Fruit fly (Drosophila melanogaster) whole organism, prepupa: ENCODE results near the gene ABCB7.

ENCODE experiments used
- CG10669 ChIP-seq: fragments of 200-800 bp; sonication (Bioruptor generic); optimal IDR thresholded peaks from 3 replicates; lab custom pipeline; 2018; ENCODE audit warnings: missing biosample characterization, mild to moderate bottlenecking, missing genetic modification characterization, moderate library complexity
- CG11294 ChIP-seq: fragments of 200-800 bp; sonication (Bioruptor generic); IDR thresholded peaks from 2 replicates; pipeline ENCODE4 v1.3.6; 2022; ENCODE audit warnings: missing biosample characterization, missing genetic modification characterization
- CG11762 ChIP-seq: fragments of 200-800 bp; sonication (Bioruptor generic); optimal IDR thresholded peaks from 3 replicates; lab custom pipeline; 2016; ENCODE audit warnings: missing biosample characterization, missing genetic modification characterization; ENCODE audit not compliant: insufficient read depth
- CG11902 ChIP-seq: fragments of 200-800 bp; sonication (Bioruptor generic); optimal IDR thresholded peaks from 3 replicates; lab custom pipeline; 2016; ENCODE audit warnings: missing biosample characterization, missing genetic modification characterization
- CG15336 ChIP-seq: fragments of 200-800 bp; sonication (Bioruptor generic); IDR thresholded peaks from 2 replicates; pipeline ENCODE4 v1.3.6; 2022; ENCODE audit warnings: missing biosample characterization, missing genetic modification characterization
- CG16779 ChIP-seq: fragments of 200-800 bp; sonication (Bioruptor generic); optimal IDR thresholded peaks from 3 replicates; lab custom pipeline; 2017; ENCODE audit warnings: missing biosample characterization, mild to moderate bottlenecking, missing genetic modification characterization
- CG3032 ChIP-seq: fragments of 200-800 bp; optimal IDR thresholded peaks from 2 replicates; lab custom pipeline; 2019; ENCODE audit warnings: missing biosample characterization, mild to moderate bottlenecking, missing genetic modification characterization, moderate library complexity
- CG31627 ChIP-seq: fragments of 200-800 bp; sonication (Bioruptor generic); optimal IDR thresholded peaks from 3 replicates; lab custom pipeline; 2016; ENCODE audit warnings: missing biosample characterization, missing genetic modification characterization
- CG3919 ChIP-seq: fragments of 200-800 bp; sonication (Bioruptor generic); optimal IDR thresholded peaks from 3 replicates; lab custom pipeline; 2016; ENCODE audit warnings: missing biosample characterization, missing genetic modification characterization
- CG6792 ChIP-seq: fragments of 200-800 bp; sonication (Bioruptor generic); optimal IDR thresholded peaks from 3 replicates; lab custom pipeline; 2016; ENCODE audit warnings: missing biosample characterization, missing genetic modification characterization
- CG6808 ChIP-seq: fragments of 200-800 bp; sonication (Bioruptor generic); optimal IDR thresholded peaks from 3 replicates; lab custom pipeline; 2017; ENCODE audit warnings: missing biosample characterization, missing genetic modification characterization, mild to moderate bottlenecking, moderate library complexity, missing genetic modification reagents
- CG6854 ChIP-seq: fragments of 200-800 bp; sonication (Bioruptor generic); optimal IDR thresholded peaks from 2 replicates; lab custom pipeline; 2017; ENCODE audit warnings: missing biosample characterization, mild to moderate bottlenecking, missing genetic modification characterization
- CG8632 ChIP-seq: fragments of 200-800 bp; sonication (Bioruptor generic); optimal IDR thresholded peaks from 3 replicates; lab custom pipeline; 2016; ENCODE audit warnings: missing biosample characterization, missing genetic modification characterization
- Eip75B ChIP-seq: fragments of 200-800 bp; sonication (Bioruptor generic); optimal IDR thresholded peaks from 3 replicates; lab custom pipeline; 2016; ENCODE audit warnings: missing biosample characterization, missing genetic modification characterization
- Eip78C ChIP-seq: fragments of 200-800 bp; sonication (Bioruptor generic); peaks from one replicate; lab custom pipeline; 2016; ENCODE audit warnings: missing biosample characterization, missing genetic modification characterization
- Eip93F ChIP-seq: fragments of 200-800 bp; sonication (Bioruptor generic); optimal IDR thresholded peaks from 2 replicates; lab custom pipeline; 2016; ENCODE audit warnings: missing biosample characterization, mild to moderate bottlenecking, missing genetic modification characterization
- Ets96B ChIP-seq: fragments of 200-800 bp; optimal IDR thresholded peaks from 2 replicates; lab custom pipeline; 2019; ENCODE audit warnings: missing biosample characterization, mild to moderate bottlenecking, missing genetic modification characterization, moderate library complexity
- Gug ChIP-seq: fragments of 200-800 bp; sonication (Bioruptor generic); IDR thresholded peaks from 2 replicates; pipeline ENCODE4 v1.3.6; 2022; ENCODE audit warnings: missing biosample characterization, missing genetic modification characterization
- Hr39 ChIP-seq: fragments of 200-800 bp; sonication (Bioruptor generic); optimal IDR thresholded peaks from 2 replicates; lab custom pipeline; 2016; ENCODE audit warnings: missing biosample characterization, missing genetic modification characterization
- Hr4 ChIP-seq: fragments of 200-800 bp; sonication (Bioruptor generic); optimal IDR thresholded peaks from 3 replicates; lab custom pipeline; 2016; ENCODE audit warnings: missing biosample characterization, missing genetic modification characterization
- OdsH ChIP-seq: fragments of 200-800 bp; sonication (Bioruptor generic); optimal IDR thresholded peaks from 3 replicates; lab custom pipeline; 2016; ENCODE audit warnings: missing biosample characterization, missing genetic modification characterization
- Smox ChIP-seq: fragments of 200-800 bp; sonication (Bioruptor generic); optimal IDR thresholded peaks from 3 replicates; lab custom pipeline; 2016; ENCODE audit warnings: missing biosample characterization, missing genetic modification characterization
- Sox102F ChIP-seq: fragments of 200-800 bp; sonication (Bioruptor generic); optimal IDR thresholded peaks from 2 replicates; lab custom pipeline; 2016; ENCODE audit warnings: missing biosample characterization, mild to moderate bottlenecking, missing genetic modification characterization
- Sox14 ChIP-seq: fragments of 200-800 bp; sonication (Bioruptor generic); optimal IDR thresholded peaks from 3 replicates; lab custom pipeline; 2016; ENCODE audit warnings: missing biosample characterization, missing genetic modification characterization
- Sox15 ChIP-seq: fragments of 200-800 bp; sonication (Bioruptor generic); optimal IDR thresholded peaks from 3 replicates; lab custom pipeline; 2016; ENCODE audit warnings: missing biosample characterization, missing genetic modification characterization
- acj6 ChIP-seq: fragments of 200-800 bp; sonication (Bioruptor generic); optimal IDR thresholded peaks from 3 replicates; lab custom pipeline; 2016; ENCODE audit warnings: missing biosample characterization, missing genetic modification characterization
- cyc ChIP-seq: fragments of 200-800 bp; sonication (Bioruptor generic); optimal IDR thresholded peaks from 3 replicates; lab custom pipeline; 2016; ENCODE audit warnings: missing biosample characterization, missing genetic modification characterization
- dac ChIP-seq: fragments of 200-800 bp; sonication (Bioruptor generic); optimal IDR thresholded peaks from 2 replicates; lab custom pipeline; 2017; ENCODE audit warnings: missing biosample characterization, mild to moderate bottlenecking, missing genetic modification characterization
- dsx ChIP-seq: fragments of 200-800 bp; optimal IDR thresholded peaks from 3 replicates; lab custom pipeline; 2019; ENCODE audit warnings: missing biosample characterization, mild to moderate bottlenecking, missing genetic modification characterization, moderate library complexity; ENCODE audit not compliant: poor library complexity, severe bottlenecking
- eg ChIP-seq: fragments of 200-800 bp; sonication (Bioruptor generic); IDR thresholded peaks from 3 replicates; pipeline ENCODE4 v1.3.6; 2022; ENCODE audit warnings: missing biosample characterization, missing genetic modification characterization
- esn ChIP-seq: fragments of 200-800 bp; sonication (Bioruptor generic); optimal IDR thresholded peaks from 2 replicates; lab custom pipeline; 2016; ENCODE audit warnings: missing biosample characterization, mild to moderate bottlenecking, missing genetic modification characterization, moderate library complexity
- fkh ChIP-seq: fragments of 200-800 bp; sonication (Bioruptor generic); optimal IDR thresholded peaks from 3 replicates; lab custom pipeline; 2017; ENCODE audit warnings: missing biosample characterization, mild to moderate bottlenecking, missing genetic modification characterization, moderate library complexity
- lz ChIP-seq: fragments of 200-800 bp; sonication (Bioruptor generic); optimal IDR thresholded peaks from 3 replicates; lab custom pipeline; 2016; ENCODE audit warnings: missing biosample characterization, missing genetic modification characterization
- ss ChIP-seq, 2 experiments: fragments of 200-800 bp; sonication (Bioruptor generic); optimal IDR thresholded peaks; 2 replicates in 1 of 2; 3 replicates in 1 of 2; lab custom pipeline; 2017 to 2018; ENCODE audit warnings: mild to moderate bottlenecking in 2 of 2, missing biosample characterization in 2 of 2, missing genetic modification characterization in 2 of 2, moderate library complexity in 1 of 2
- svp ChIP-seq: fragments of 200-800 bp; sonication (Bioruptor generic); peaks from one replicate; lab custom pipeline; 2016; ENCODE audit warnings: missing biosample characterization, missing genetic modification characterization
- topi ChIP-seq: fragments of 200-800 bp; sonication (Bioruptor generic); optimal IDR thresholded peaks from 3 replicates; lab custom pipeline; 2016; ENCODE audit warnings: missing biosample characterization, missing genetic modification characterization
- vri ChIP-seq: fragments of 200-800 bp; sonication (Bioruptor generic); optimal IDR thresholded peaks from 3 replicates; lab custom pipeline; 2016; ENCODE audit warnings: missing biosample characterization, mild to moderate bottlenecking, missing genetic modification characterization

Gene ABCB7

dm6 chr3L:1618116-1618727, at the start of gene ABCB7, which contains the start of the genes CG13926 and CG33230 (continued):
- TF ChIP-seq CG31627 (peak; percentile 10), cyc (GFP tag; lab: Kevin White, UChicago) (peak; percentile 49), CG11294 (GFP tag; lab: Robert Waterston, UW) (no peak), Gug (no peak), Sox15 (GFP tag; lab: Kevin White, UChicago) (no peak), fkh (GFP tag; lab: Kevin White, UChicago) (no peak), Eip75B (GFP tag; lab: Kevin White, UChicago) (peak; percentile 45), CG11762 (GFP tag; lab: Kevin White, UChicago) (no peak)
- TF ChIP-seq, all 60 proteins: peak for 15

- TF ChIP-seq CG6792, result no peak
- peak; percentile 3 for TF ChIP-seq topi (GFP tag; lab: Kevin White, UChicago)
- TF ChIP-seq Eip78C (GFP tag; lab: Kevin White, UChicago), result peak; percentile 57
- TF ChIP-seq CG6808 (GFP tag; lab: Kevin White, UChicago), result peak; percentile 9
- no peak for TF ChIP-seq CG11762 (GFP tag; lab: Kevin White, UChicago)
- TF ChIP-seq ss (GFP tag; optimal IDR thresholded peaks at IDR 0.05; lab: Kevin White, UChicago), result peak in 1 of 2 experiments; percentile 22
- TF ChIP-seq Smox (GFP tag; lab: Kevin White, UChicago), result no peak
- TF ChIP-seq vri (GFP tag; lab: Kevin White, UChicago), result peak; percentile 66
- peak; percentile 10 for TF ChIP-seq Eip93F (GFP tag; lab: Kevin White, UChicago)
- TF ChIP-seq CG3919 (GFP tag; lab: Kevin White, UChicago), result peak; percentile 15
- peak; percentile 15 for TF ChIP-seq CG8632 (GFP tag; lab: Kevin White, UChicago)
- no peak for TF ChIP-seq acj6
- no peak for TF ChIP-seq CG11902 (GFP tag; lab: Kevin White, UChicago)
- TF ChIP-seq svp, result peak; percentile 98
- TF ChIP-seq CG16779, result no peak
- TF ChIP-seq CG15336 (GFP tag; lab: Robert Waterston, UW), result no peak
- TF ChIP-seq CG6854, result no peak
- TF ChIP-seq eg (GFP tag; lab: Robert Waterston, UW), result peak; percentile 2; the same call in 1 of the 3 replicates
- peak; percentile 28 for TF ChIP-seq Sox102F (GFP tag; lab: Kevin White, UChicago)
These were observed 48.9 kb upstream of the ABCB7 start, which contains the start of gene Tmep for dm6 chr3L:1569162-1569965. Gene Tmep, plus strand, starts transcription at chr3L:1569181.

dm6 chr3L:1569966-1570276, 48.3 kb upstream of the ABCB7 start:
- no peak for TF ChIP-seq fkh (GFP tag; lab: Kevin White, UChicago)
- no peak for TF ChIP-seq lz (GFP tag; lab: Kevin White, UChicago)
- TF ChIP-seq dsx (GFP tag; lab: Kevin White, UChicago), result no peak
- TF ChIP-seq ss (GFP tag; optimal IDR thresholded peaks at IDR 0.05; lab: Kevin White, UChicago), result peak in 1 of 2 experiments; percentile 30
- no peak for TF ChIP-seq Ets96B (tag; lab: Kevin White, UChicago)
- TF ChIP-seq CG6854, result peak; percentile 57
- no peak for TF ChIP-seq vri (GFP tag; lab: Kevin White, UChicago)
- no peak for TF ChIP-seq Eip93F (GFP tag; lab: Kevin White, UChicago)
- no peak for TF ChIP-seq CG3032
- TF ChIP-seq CG8632 (GFP tag; lab: Kevin White, UChicago), result no peak
- TF ChIP-seq CG6808 (GFP tag; lab: Kevin White, UChicago), result no peak
- no peak for TF ChIP-seq dac (GFP tag; lab: Kevin White, UChicago)
- no peak for TF ChIP-seq Hr4 (GFP tag; lab: Kevin White, UChicago)
- no peak for TF ChIP-seq cyc (GFP tag; lab: Kevin White, UChicago)
- peak; percentile 74 for TF ChIP-seq svp
- no peak for TF ChIP-seq CG31627
- no peak for TF ChIP-seq OdsH (GFP tag; lab: Kevin White, UChicago)
- no peak for TF ChIP-seq CG11762 (GFP tag; lab: Kevin White, UChicago)
- TF ChIP-seq CG11294 (GFP tag; lab: Robert Waterston, UW), result no peak
- TF ChIP-seq CG15336 (GFP tag; lab: Robert Waterston, UW), result no peak; the same call in 1 of the 2 replicates
- no peak for TF ChIP-seq Eip75B (GFP tag; lab: Kevin White, UChicago)
- peak; percentile 39 for TF ChIP-seq Sox14 (GFP tag; lab: Kevin White, UChicago)
- no peak for TF ChIP-seq esn (GFP tag; lab: Kevin White, UChicago)
- TF ChIP-seq Hr39 (GFP tag; lab: Kevin White, UChicago), result no peak
- TF ChIP-seq CG10669 (GFP tag; lab: Kevin White, UChicago), result no peak
